Fruit fly (Drosophila melanogaster) whole organism, pupa: Measurements from ENCODE around the gene CG31013.

Experiments
- CG10348 ChIP-seq: fragments of 200-800 bp; sonication (Bioruptor generic); IDR thresholded peaks from 2 replicates; pipeline ENCODE4 v1.3.6; 2022; ENCODE audit warnings: missing biosample characterization, missing genetic modification characterization
- CG14655 ChIP-seq: fragments of 200-800 bp; sonication (Bioruptor generic); optimal IDR thresholded peaks from 3 replicates; lab custom pipeline; 2017; ENCODE audit warnings: mild to moderate bottlenecking, missing biosample characterization, missing genetic modification reagents, missing genetic modification characterization
- CG17806 ChIP-seq: fragments of 200-800 bp; sonication (Bioruptor generic); optimal IDR thresholded peaks from 2 replicates; lab custom pipeline; 2018; ENCODE audit warnings: missing biosample characterization, mild to moderate bottlenecking, missing genetic modification characterization, moderate library complexity
- CG32121 ChIP-seq: fragments of 200-800 bp; sonication (Bioruptor generic); IDR thresholded peaks from 2 replicates; pipeline ENCODE4 v1.3.6; 2022; ENCODE audit warnings: missing biosample characterization, missing genetic modification characterization
- CG4496 ChIP-seq: fragments of 200-800 bp; sonication (Bioruptor generic); IDR thresholded peaks from 3 replicates; pipeline ENCODE4 v1.3.6; 2022; ENCODE audit warnings: missing biosample characterization, missing genetic modification characterization
- CG8159 ChIP-seq: fragments of 200-800 bp; sonication (Bioruptor generic); optimal IDR thresholded peaks from 3 replicates; lab custom pipeline; 2018; ENCODE audit warnings: missing biosample characterization, mild to moderate bottlenecking, missing genetic modification characterization, moderate library complexity
- CG9948 ChIP-seq: fragments of 200-800 bp; sonication (Bioruptor generic); optimal IDR thresholded peaks from 2 replicates; lab custom pipeline; 2018; ENCODE audit warnings: missing biosample characterization, mild to moderate bottlenecking, missing genetic modification characterization, moderate library complexity
- D1 ChIP-seq: fragments of 200-800 bp; sonication (Bioruptor generic); optimal IDR thresholded peaks from 2 replicates; lab custom pipeline; 2018; ENCODE audit warnings: missing biosample characterization, mild to moderate bottlenecking, missing genetic modification characterization, moderate library complexity
- EcR ChIP-seq: fragments of 200-800 bp; sonication (Bioruptor generic); optimal IDR thresholded peaks from 3 replicates; lab custom pipeline; 2019; ENCODE audit warnings: missing biosample characterization, missing genetic modification characterization, mild to moderate bottlenecking, moderate library complexity, missing genetic modification reagents
- Pif1A ChIP-seq: fragments of 200-800 bp; sonication (Bioruptor generic); optimal IDR thresholded peaks from 3 replicates; lab custom pipeline; 2016; ENCODE audit warnings: missing biosample characterization, missing genetic modification characterization
- Snoo ChIP-seq: fragments of 200-800 bp; sonication (Bioruptor generic); optimal IDR thresholded peaks from 3 replicates; lab custom pipeline; 2017; ENCODE audit warnings: missing biosample characterization, mild to moderate bottlenecking, missing genetic modification characterization, inconsistent platforms
- fd96Ca ChIP-seq: fragments of 200-800 bp; sonication (Bioruptor generic); IDR thresholded peaks from 3 replicates; pipeline ENCODE4 v1.3.6; 2022; ENCODE audit warnings: missing biosample characterization, missing genetic modification characterization
- gl ChIP-seq: fragments of 200-800 bp; sonication (Bioruptor generic); optimal IDR thresholded peaks from 2 replicates; lab custom pipeline; 2018; ENCODE audit warnings: missing biosample characterization, mild to moderate bottlenecking, missing genetic modification characterization

dm6 chr3R:30690251-30690650, 44.6 kb upstream of the CG31013 start, which contains the start of gene Spn100A:
- TF ChIP-seq CG14655 (no peak), Snoo (no peak), CG17806 (tag; lab: Kevin White, UChicago) (no peak), EcR (GFP tag; lab: Kevin White, UChicago) (no peak), CG32121 (GFP tag; lab: Robert Waterston, UW) (no peak), CG9948 (tag; lab: Kevin White, UChicago) (no peak), Pif1A (GFP tag; lab: Kevin White, UChicago) (no peak), fd96Ca (GFP tag; lab: Robert Waterston, UW) (peak; percentile 37; the same call in 1 of the 3 replicates), CG8159 (no peak), CG10348 (GFP tag; lab: Robert Waterston, UW) (no peak), CG4496 (GFP tag; lab: Robert Waterston, UW) (0 out of 3 replicates have a peak, but pooled peaks have one; percentile 22), gl (tag; lab: Kevin White, UChicago) (no peak), D1 (tag; lab: Kevin White, UChicago) (no peak)
